Fruit fly (Drosophila melanogaster) whole organism, embryonic: Measurements from ENCODE around the gene CG14339.

Experiments
- Awh ChIP-seq: fragments of 200-800 bp; sonication (Bioruptor generic); IDR thresholded peaks from 2 replicates; pipeline ENCODE4, ENCODE4 v1.3.6; 2022; ENCODE audit warnings: missing biosample characterization, missing genetic modification characterization
- C15 ChIP-seq: fragments of 200-800 bp; sonication (Bioruptor generic); IDR thresholded peaks from 3 replicates; pipeline ENCODE4 v1.3.6; 2022; ENCODE audit warnings: missing biosample characterization, missing genetic modification characterization
- CG10431 ChIP-seq: fragments of 200-800 bp; sonication (Bioruptor generic); optimal IDR thresholded peaks from 3 replicates; lab custom pipeline; 2018; ENCODE audit warnings: missing biosample characterization, mild to moderate bottlenecking, missing genetic modification characterization
- CG11504 ChIP-seq: fragments of 200-800 bp; sonication (Bioruptor generic); optimal IDR thresholded peaks from 3 replicates; lab custom pipeline; 2019; ENCODE audit warnings: missing biosample characterization, mild to moderate bottlenecking, missing genetic modification characterization, moderate library complexity
- CG12071 ChIP-seq: fragments of 200-800 bp; sonication (Bioruptor generic); optimal IDR thresholded peaks from 3 replicates; lab custom pipeline; 2018; ENCODE audit warnings: missing biosample characterization, mild to moderate bottlenecking, missing genetic modification characterization
- CG1233 ChIP-seq: fragments of 200-800 bp; sonication (Bioruptor generic); optimal IDR thresholded peaks from 4 replicates; lab custom pipeline; 2018; ENCODE audit warnings: missing biosample characterization, mild to moderate bottlenecking, missing genetic modification characterization
- CG12391 ChIP-seq: fragments of 200-800 bp; sonication (Bioruptor generic); optimal IDR thresholded peaks from 3 replicates; lab custom pipeline; 2018; ENCODE audit warnings: missing biosample characterization, mild to moderate bottlenecking, missing genetic modification characterization, moderate library complexity
- CG12769 ChIP-seq: fragments of 200-800 bp; sonication (Bioruptor generic); optimal IDR thresholded peaks from 2 replicates; lab custom pipeline; 2019; ENCODE audit warnings: missing biosample characterization, mild to moderate bottlenecking, missing genetic modification characterization, moderate library complexity
- CG13296 ChIP-seq: fragments of 200-800 bp; sonication (Bioruptor generic); optimal IDR thresholded peaks from 3 replicates; lab custom pipeline; 2018; ENCODE audit warnings: missing biosample characterization, mild to moderate bottlenecking, missing genetic modification characterization
- CG13775 ChIP-seq: fragments of 200-800 bp; sonication (Bioruptor generic); optimal IDR thresholded peaks from 3 replicates; lab custom pipeline; 2017; ENCODE audit warnings: missing biosample characterization, mild to moderate bottlenecking, missing genetic modification characterization
- CG15514 ChIP-seq: fragments of 200-800 bp; sonication (Bioruptor generic); optimal IDR thresholded peaks from 3 replicates; lab custom pipeline; 2017; ENCODE audit warnings: missing biosample characterization, missing genetic modification characterization, mild to moderate bottlenecking, moderate library complexity, missing genetic modification reagents
- CG16863 ChIP-seq: fragments of 200-800 bp; sonication (Bioruptor generic); optimal IDR thresholded peaks from 3 replicates; lab custom pipeline; 2016; ENCODE audit warnings: missing biosample characterization, missing genetic modification characterization
- CG17568 ChIP-seq: fragments of 200-800 bp; sonication (Bioruptor generic); optimal IDR thresholded peaks from 2 replicates; lab custom pipeline; 2018; ENCODE audit warnings: missing biosample characterization, mild to moderate bottlenecking, missing genetic modification characterization, moderate library complexity
- CG18262 ChIP-seq: fragments of 200-800 bp; optimal IDR thresholded peaks from 3 replicates; lab custom pipeline; 2019; ENCODE audit warnings: missing biosample characterization, mild to moderate bottlenecking, missing genetic modification characterization, moderate library complexity
- CG18599 ChIP-seq: fragments of 200-800 bp; sonication (Bioruptor generic); optimal IDR thresholded peaks from 3 replicates; lab custom pipeline; 2017; ENCODE audit warnings: missing biosample characterization, missing genetic modification characterization, mild to moderate bottlenecking, moderate library complexity, missing genetic modification reagents
- CG2202 ChIP-seq: fragments of 200-800 bp; sonication (Bioruptor generic); optimal IDR thresholded peaks from 2 replicates; lab custom pipeline; 2018; ENCODE audit warnings: missing biosample characterization, mild to moderate bottlenecking, missing genetic modification characterization
- CG2875 ChIP-seq: fragments of 200-800 bp; sonication (Bioruptor generic); optimal IDR thresholded peaks from 2 replicates; lab custom pipeline; 2017; ENCODE audit warnings: missing biosample characterization, mild to moderate bottlenecking, missing genetic modification characterization, missing genetic modification reagents
- CG2889 ChIP-seq: fragments of 200-800 bp; sonication (Bioruptor generic); IDR thresholded peaks from 3 replicates; pipeline ENCODE4 v1.3.6; 2022; ENCODE audit warnings: missing biosample characterization, missing genetic modification characterization
- CG31441 ChIP-seq: fragments of 200-800 bp; sonication (Bioruptor generic); IDR thresholded peaks from 2 replicates; pipeline ENCODE4 v1.3.6; 2022; ENCODE audit warnings: missing biosample characterization, missing genetic modification characterization
- CG42726 ChIP-seq: fragments of 200-800 bp; sonication (Bioruptor generic); IDR thresholded peaks from 2 replicates; pipeline ENCODE4 v1.3.6; 2022; ENCODE audit warnings: missing biosample characterization, missing genetic modification characterization; ENCODE audit not compliant: partially characterized antibody
- CG5245 ChIP-seq: fragments of 200-800 bp; sonication (Bioruptor generic); optimal IDR thresholded peaks from 3 replicates; lab custom pipeline; 2016; ENCODE audit warnings: missing biosample characterization, missing genetic modification characterization
- CG6654 ChIP-seq: fragments of 200-800 bp; sonication (Bioruptor generic); optimal IDR thresholded peaks from 2 replicates; lab custom pipeline; 2017; ENCODE audit warnings: missing biosample characterization, mild to moderate bottlenecking, missing genetic modification characterization
- CG7357 ChIP-seq: fragments of 200-800 bp; sonication (Bioruptor generic); IDR thresholded peaks from 3 replicates; pipeline ENCODE4 v1.3.6; 2022; ENCODE audit warnings: missing biosample characterization, missing genetic modification characterization
- CG9437 ChIP-seq: fragments of 200-800 bp; sonication (Bioruptor generic); optimal IDR thresholded peaks from 2 replicates; lab custom pipeline; 2018; ENCODE audit warnings: missing biosample characterization, mild to moderate bottlenecking, missing genetic modification characterization
- Camta ChIP-seq: fragments of 200-800 bp; sonication (Bioruptor generic); optimal IDR thresholded peaks from 2 replicates; lab custom pipeline; 2016; ENCODE audit warnings: missing biosample characterization, missing genetic modification characterization
- Dp ChIP-seq: fragments of 200-800 bp; sonication (Bioruptor generic); optimal IDR thresholded peaks from 2 replicates; lab custom pipeline; 2018; ENCODE audit warnings: missing biosample characterization, mild to moderate bottlenecking, missing genetic modification characterization, moderate library complexity
- Elba2 ChIP-seq: fragments of 200-800 bp; sonication (Bioruptor generic); optimal IDR thresholded peaks from 3 replicates; lab custom pipeline; 2016; ENCODE audit warnings: missing biosample characterization, missing genetic modification characterization
- Ets65A ChIP-seq: fragments of 200-800 bp; sonication (Bioruptor generic); peaks from one replicate; lab custom pipeline; 2016; ENCODE audit warnings: missing biosample characterization, missing genetic modification characterization
- Fer1 ChIP-seq: fragments of 200-800 bp; sonication (Bioruptor generic); optimal IDR thresholded peaks from 2 replicates; lab custom pipeline; 2017; ENCODE audit warnings: missing biosample characterization, mild to moderate bottlenecking, missing genetic modification characterization
- GATAe ChIP-seq: fragments of 200-800 bp; sonication (Bioruptor generic); conservative IDR thresholded peaks from 2 replicates; pipeline ENCODE4 v1.3.6; 2022; ENCODE audit warnings: missing biosample characterization, missing genetic modification characterization
- Hey ChIP-seq: fragments of 200-800 bp; sonication (Bioruptor generic); optimal IDR thresholded peaks from 3 replicates; lab custom pipeline; 2018; ENCODE audit warnings: missing biosample characterization, mild to moderate bottlenecking, missing genetic modification characterization
- Hsf ChIP-seq: fragments of 200-800 bp; sonication (Bioruptor generic); optimal IDR thresholded peaks from 3 replicates; lab custom pipeline; 2016; ENCODE audit warnings: missing biosample characterization, missing genetic modification characterization
- Lim3 ChIP-seq: fragments of 200-800 bp; sonication (Bioruptor generic); IDR thresholded peaks from 2 replicates; pipeline ENCODE4 v1.3.6; 2022; ENCODE audit warnings: missing biosample characterization, missing genetic modification characterization
- Mrtf ChIP-seq: fragments of 200-800 bp; sonication (Bioruptor generic); IDR thresholded peaks from 3 replicates; pipeline ENCODE4 v1.3.6; 2022; ENCODE audit warnings: missing biosample characterization, missing genetic modification characterization
- Ravus ChIP-seq: fragments of 200-800 bp; sonication (Bioruptor generic); IDR thresholded peaks from 2 replicates; pipeline ENCODE4 v1.3.6; 2022; ENCODE audit warnings: missing biosample characterization, missing genetic modification characterization
- bab2 ChIP-seq: fragments of 200-800 bp; sonication (Bioruptor generic); optimal IDR thresholded peaks from 2 replicates; lab custom pipeline; 2016; ENCODE audit warnings: missing biosample characterization, missing genetic modification characterization
- bsh ChIP-seq, 2 experiments: fragments of 200-800 bp; sonication (Bioruptor generic); optimal IDR thresholded peaks; 2 replicates each; lab custom pipeline; 2017 to 2018; ENCODE audit warnings: mild to moderate bottlenecking in 2 of 2, missing biosample characterization in 2 of 2, missing genetic modification characterization in 2 of 2, moderate library complexity in 1 of 2
- cas ChIP-seq: fragments of 200-800 bp; sonication (Bioruptor generic); IDR thresholded peaks from 2 replicates; pipeline ENCODE4 v1.3.6; 2022; ENCODE audit warnings: missing biosample characterization, missing genetic modification characterization
- corto ChIP-seq: fragments of 200-800 bp; sonication (Bioruptor generic); optimal IDR thresholded peaks from 2 replicates; lab custom pipeline; 2016; ENCODE audit warnings: missing biosample characterization, mild to moderate bottlenecking, missing genetic modification characterization, moderate library complexity
- crol ChIP-seq: fragments of 200-800 bp; sonication (Bioruptor generic); IDR thresholded peaks from 2 replicates; pipeline ENCODE4 v1.3.6; 2022; ENCODE audit warnings: missing biosample characterization, missing genetic modification characterization
- klu ChIP-seq: fragments of 200-800 bp; sonication (Bioruptor generic); IDR thresholded peaks from 2 replicates; pipeline ENCODE4 v1.3.6; 2022; ENCODE audit warnings: missing biosample characterization, missing genetic modification characterization
- knrl ChIP-seq: fragments of 200-800 bp; sonication (Bioruptor generic); IDR thresholded peaks from 3 replicates; pipeline ENCODE4 v1.3.6; 2022; ENCODE audit warnings: missing biosample characterization, missing genetic modification characterization; ENCODE audit not compliant: partially characterized antibody
- otp ChIP-seq: fragments of 200-800 bp; sonication (Bioruptor generic); IDR thresholded peaks from 3 replicates; pipeline ENCODE4, ENCODE4 v1.3.6; 2022; ENCODE audit warnings: missing biosample characterization, missing genetic modification characterization
- pan ChIP-seq, 4 experiments: fragments of >200 bp in 3 of 4; fragments of 200-800 bp in 1 of 4; sonication (Bioruptor generic) in 1 of 4; optimal IDR thresholded peaks in 3 of 4; IDR thresholded peaks in 1 of 4; 2 replicates each; pipeline versions ENCODE4 v1.3.6 to Lab custom; 2017 to 2022; ENCODE audit warnings: missing biosample characterization in 2 of 4, missing genetic modification characterization in 2 of 4, mixed read lengths in 1 of 4
- sens ChIP-seq: fragments of 200-800 bp; sonication (Bioruptor generic); peaks from one replicate; lab custom pipeline; 2016; ENCODE audit warnings: missing biosample characterization, missing genetic modification characterization
- slp2 ChIP-seq: fragments of 200-800 bp; sonication (Bioruptor generic); optimal IDR thresholded peaks from 2 replicates; lab custom pipeline; 2016; ENCODE audit warnings: missing biosample characterization, missing genetic modification characterization
- unpg ChIP-seq: fragments of 200-800 bp; sonication (Bioruptor generic); optimal IDR thresholded peaks from 3 replicates; lab custom pipeline; 2018; ENCODE audit warnings: missing biosample characterization, mild to moderate bottlenecking, missing genetic modification characterization, moderate library complexity
- usp ChIP-seq: fragments of >200 bp; optimal IDR thresholded peaks from 2 replicates; lab custom pipeline; 2017; ENCODE audit warnings: missing biosample characterization, missing genetic modification characterization
- vfl ChIP-seq: fragments of 200-800 bp; sonication (Bioruptor generic); optimal IDR thresholded peaks from 2 replicates; lab custom pipeline; 2016; ENCODE audit warnings: missing biosample characterization, missing genetic modification characterization

The CG14339 gene

dm6 chr2L:1121942-1122710, 13.8 kb downstream of the CG14339 start (continued):
- TF ChIP-seq CG5245 (no peak), pan (optimal IDR thresholded peaks at IDR 0.05; lab: Kevin White, UChicago) (no peak), pan (GFP tag; optimal IDR thresholded peaks at IDR 0.05 in 1 of 2, IDR thresholded peaks at IDR 0.05 in 1 of 2) (no peak), Dp (GFP tag; lab: Kevin White, UChicago) (no peak), CG18599 (no peak), CG1233 (GFP tag; lab: Kevin White, UChicago) (no peak), usp (GFP tag; lab: Kevin White, UChicago) (no peak), Ravus (GFP tag; lab: Robert Waterston, UW) (no peak), bsh (GFP tag; optimal IDR thresholded peaks at IDR 0.05; lab: Kevin White, UChicago) (peak in 1 of 2 experiments; percentile 22), CG42726 (no peak), CG16863 (GFP tag; lab: Kevin White, UChicago) (peak; percentile 0), cas (no peak), knrl (GFP tag; lab: Robert Waterston, UW) (no peak), bab2 (GFP tag; lab: Kevin White, UChicago) (no peak), GATAe (GFP tag; lab: Robert Waterston, UW) (no peak), otp (GFP tag; lab: Robert Waterston, UW) (no peak), CG2889 (GFP tag; lab: Robert Waterston, UW) (no peak), unpg (peak; percentile 5), Elba2 (GFP tag; lab: Kevin White, UChicago) (no peak), CG17568 (GFP tag; lab: Kevin White, UChicago) (no peak), CG12071 (GFP tag; lab: Kevin White, UChicago) (peak; percentile 7), Fer1 (no peak), crol (no peak), CG31441 (GFP tag; lab: Robert Waterston, UW) (no peak), CG18262 (tag; lab: Kevin White, UChicago) (peak; percentile 9), CG2202 (tag; lab: Kevin White, UChicago) (no peak), Awh (no peak), CG9437 (GFP tag; lab: Kevin White, UChicago) (no peak), C15 (no peak), CG2875 (GFP tag; lab: Kevin White, UChicago) (peak; percentile 0), CG12769 (tag; lab: Kevin White, UChicago) (peak; percentile 83), corto (GFP tag; lab: Kevin White, UChicago) (no peak), Camta (GFP tag; lab: Kevin White, UChicago) (no peak), CG13775 (no peak), vfl (no peak), Mrtf (GFP tag; lab: Robert Waterston, UW) (no peak), klu (GFP tag; lab: Robert Waterston, UW) (0 out of 2 replicates have a peak, but pooled peaks have one; percentile 21), CG11504 (tag; lab: Kevin White, UChicago) (peak; percentile 37), sens (GFP tag; lab: Kevin White, UChicago) (peak; percentile 68), slp2 (GFP tag; lab: Kevin White, UChicago) (no peak), CG12391 (no peak), CG6654 (GFP tag; lab: Kevin White, UChicago) (no peak), Hsf (GFP tag; lab: Kevin White, UChicago) (no peak), Lim3 (no peak), CG15514 (GFP tag; lab: Kevin White, UChicago) (no peak), Hey (tag; lab: Kevin White, UChicago) (no peak), CG10431 (GFP tag; lab: Kevin White, UChicago) (no peak), CG7357 (no peak), CG13296 (GFP tag; lab: Kevin White, UChicago) (no peak), Ets65A (GFP tag; lab: Kevin White, UChicago) (peak; percentile 33)
